Fruit fly (Drosophila melanogaster): ENCODE results near the gene CG9018.

Gene CG9018

dm6 chr3L:2237034-2237433 is at the start of gene CG9018:
Gene CG9018 (minus strand): TSS chr3L:2237076.
- TF ChIP-seq CTCF (optimal IDR thresholded peaks at IDR 0.05) (peak; percentile 91), CG8478 (optimal IDR thresholded peaks at IDR 0.05) (no peak)

- TF ChIP-seq CG8478 (optimal IDR thresholded peaks at IDR 0.05) (no peak), CTCF (optimal IDR thresholded peaks at IDR 0.05) (no peak)
Observed at dm6 chr3L:2282506-2282905, 45.6 kb upstream of the CG9018 start, which contains the start of gene MsR2. Gene MsR2 (plus strand): TSS chr3L:2282883.

- TF ChIP-seq CG8478 (optimal IDR thresholded peaks at IDR 0.05) = no peak
- TF ChIP-seq CTCF (optimal IDR thresholded peaks at IDR 0.05) = no peak
Observed at dm6 chr3L:2276250-2276649, 39.4 kb upstream of the CG9018 start, which contains the start of gene yellow-g2. Gene yellow-g2 (plus strand): TSS chr3L:2276550.

dm6 chr3L:2273392-2273791 is 36.5 kb upstream of the CG9018 start:
- TF ChIP-seq CTCF (optimal IDR thresholded peaks at IDR 0.05) = no peak
- no peak for TF ChIP-seq CG8478 (optimal IDR thresholded peaks at IDR 0.05)

dm6 chr3L:2272669-2273068 is 35.8 kb upstream of the CG9018 start, which contains the start of gene yellow-g:
Gene yellow-g (minus strand): TSS chr3L:2272769.
- TF ChIP-seq CG8478 (optimal IDR thresholded peaks at IDR 0.05) (no peak), CTCF (optimal IDR thresholded peaks at IDR 0.05) (no peak)

- no peak for TF ChIP-seq CTCF (optimal IDR thresholded peaks at IDR 0.05)
- TF ChIP-seq CG8478 (optimal IDR thresholded peaks at IDR 0.05) = no peak
Observed at dm6 chr3L:2268525-2268924, 31.6 kb upstream of the CG9018 start, which contains the start of gene CG32302. Gene CG32302 (plus strand): TSS chr3L:2268825.

dm6 chr3L:2267558-2267957 is 30.7 kb upstream of the CG9018 start, which contains the start of gene obst-I:
Gene obst-I (plus strand): TSS chr3L:2267858.
- no peak for TF ChIP-seq CG8478 (optimal IDR thresholded peaks at IDR 0.05)
- TF ChIP-seq CTCF (optimal IDR thresholded peaks at IDR 0.05) = no peak

- TF ChIP-seq CG8478 (optimal IDR thresholded peaks at IDR 0.05) = no peak
- TF ChIP-seq CTCF (optimal IDR thresholded peaks at IDR 0.05) = peak; percentile 67 to 72
Observed at dm6 chr3L:2265692-2266444, 29.0 kb upstream of the CG9018 start, which contains the start of the genes ecd and CG13806. Gene ecd (minus strand): TSS chr3L:2265857. Gene CG13806 (plus strand): TSS chr3L:2266394.

dm6 chr3L:2262515-2262944 is 25.7 kb upstream of the CG9018 start, which contains the start of the genes oxt and CG13807:
Gene oxt (minus strand): TSS chr3L:2262664.
Gene CG13807 (plus strand): TSS chr3L:2262919.
- TF ChIP-seq CTCF (optimal IDR thresholded peaks at IDR 0.05) = no peak
- TF ChIP-seq CG8478 (optimal IDR thresholded peaks at IDR 0.05) = no peak

- TF ChIP-seq CTCF (optimal IDR thresholded peaks at IDR 0.05) (no peak), CG8478 (optimal IDR thresholded peaks at IDR 0.05) (no peak)
Observed at dm6 chr3L:2261282-2261681, 24.4 kb upstream of the CG9018 start.

dm6 chr3L:2257412-2257862 is 20.6 kb upstream of the CG9018 start, which contains the start of the genes CG1275 and Elp5:
Gene CG1275 (minus strand): TSS chr3L:2257423.
Gene Elp5 (plus strand): TSS chr3L:2257456.
- no peak for TF ChIP-seq CTCF (optimal IDR thresholded peaks at IDR 0.05)
- no peak for TF ChIP-seq CG8478 (optimal IDR thresholded peaks at IDR 0.05)

dm6 chr3L:2256422-2257172 is 19.7 kb upstream of the CG9018 start:
- TF ChIP-seq CG8478 (optimal IDR thresholded peaks at IDR 0.05) = no peak
- no peak for TF ChIP-seq CTCF (optimal IDR thresholded peaks at IDR 0.05)

dm6 chr3L:2255775-2256174 is 18.9 kb upstream of the CG9018 start:
- TF ChIP-seq CTCF (optimal IDR thresholded peaks at IDR 0.05) (no peak), CG8478 (optimal IDR thresholded peaks at IDR 0.05) (no peak)

- TF ChIP-seq CTCF (optimal IDR thresholded peaks at IDR 0.05) (no peak), CG8478 (optimal IDR thresholded peaks at IDR 0.05) (no peak)
Observed at dm6 chr3L:2253962-2254662, 17.2 kb upstream of the CG9018 start.

dm6 chr3L:2248335-2248734 is 11.5 kb upstream of the CG9018 start, which contains the start of gene CG32305:
Gene CG32305 (plus strand): TSS chr3L:2248635.
- no peak for TF ChIP-seq CTCF (optimal IDR thresholded peaks at IDR 0.05)
